Fruit fly (Drosophila melanogaster): ENCODE data around the gene cyst.

cyst gene

dm6 chr2L:19497983-19498382, 10.6 kb downstream of the cyst start, which contains the start of gene Top3alpha (continued):
- TF ChIP-seq Bteb2 (GFP tag; optimal IDR thresholded peaks at IDR 0.05) (no peak), Neu2 (GFP tag; optimal IDR thresholded peaks at IDR 0.05; ENCODE audit: borderline replicate concordance) (no peak), CG31388 (GFP tag; optimal IDR thresholded peaks at IDR 0.05) (no peak), Abd-B (GFP tag; optimal IDR thresholded peaks at IDR 0.05) (no peak), CG17612 (GFP tag; IDR thresholded peaks at IDR 0.05) (no peak), Sry-β (GFP tag; optimal IDR thresholded peaks at IDR 0.05) (no peak), Dp (GFP tag; optimal IDR thresholded peaks at IDR 0.05) (peak; percentile 99), sna (GFP tag; IDR thresholded peaks at IDR 0.05; ENCODE audit: partially characterized antibody) (peak; percentile 52; the same call in 1 of the 2 replicates), gfzf (GFP tag; optimal IDR thresholded peaks at IDR 0.05) (peak; percentile 72), fd3F (GFP tag; optimal IDR thresholded peaks at IDR 0.05) (no peak), row (GFP tag; IDR thresholded peaks at IDR 0.05) (no peak), gt (GFP tag; IDR thresholded peaks at IDR 0.05) (no peak), CG2678 (tag; optimal IDR thresholded peaks at IDR 0.05) (no peak), crp (GFP tag; optimal IDR thresholded peaks at IDR 0.05) (peak; percentile 3 to 80), nerfin-1 (tag; optimal IDR thresholded peaks at IDR 0.05) (peak; percentile 14), repo (GFP tag; optimal IDR thresholded peaks at IDR 0.05) (no peak), CG15514 (GFP tag; optimal IDR thresholded peaks at IDR 0.05) (peak; percentile 58), yki (optimal IDR thresholded peaks at IDR 0.05) (no peak), lab (GFP tag; optimal IDR thresholded peaks at IDR 0.05) (no peak), schlank (tag; optimal IDR thresholded peaks at IDR 0.05) (no peak), run (tag; optimal IDR thresholded peaks at IDR 0.05) (no peak), CG6654 (GFP tag; optimal IDR thresholded peaks at IDR 0.05) (no peak), Xrp1 (GFP tag; IDR thresholded peaks at IDR 0.05) (no peak), CG6272 (GFP tag; IDR thresholded peaks at IDR 0.05) (no peak), Oli (tag; optimal IDR thresholded peaks at IDR 0.05) (no peak), YL-1 (GFP tag; optimal IDR thresholded peaks at IDR 0.05) (peak; percentile 47), CG10147 (GFP tag; optimal IDR thresholded peaks at IDR 0.05) (no peak), Kr (GFP tag; optimal IDR thresholded peaks at IDR 0.05) (no peak), HmgZ (tag; optimal IDR thresholded peaks at IDR 0.05) (peak; percentile 49), ranshi (GFP tag; IDR thresholded peaks at IDR 0.05) (no peak), CG13287 (GFP tag; IDR thresholded peaks at IDR 0.05; ENCODE audit: partially characterized antibody) (peak; percentile 84), Blimp-1 (GFP tag; optimal IDR thresholded peaks at IDR 0.05) (no peak), hkb (optimal IDR thresholded peaks at IDR 0.05) (no peak), hkb (GFP tag; IDR thresholded peaks at IDR 0.05) (no peak), H15 (GFP tag; IDR thresholded peaks at IDR 0.05) (no peak), MESR4 (GFP tag; optimal IDR thresholded peaks at IDR 0.05) (peak; percentile 7), CG6175 (GFP tag; IDR thresholded peaks at IDR 0.05) (no peak), Mes4 (GFP tag; optimal IDR thresholded peaks at IDR 0.05) (no peak), slp2 (GFP tag; optimal IDR thresholded peaks at IDR 0.05) (no peak), CG4360 (GFP tag; IDR thresholded peaks at IDR 0.05) (no peak), CG16813 (GFP tag; IDR thresholded peaks at IDR 0.05; ENCODE audit: partially characterized antibody) (peak; percentile 64), Mad (GFP tag; optimal IDR thresholded peaks at IDR 0.05) (no peak), sim (GFP tag; IDR thresholded peaks at IDR 0.05) (no peak), CG3838 (GFP tag; optimal IDR thresholded peaks at IDR 0.05) (no peak), CG1792 (GFP tag; optimal IDR thresholded peaks at IDR 0.05) (no peak), CG8944 (GFP tag; optimal IDR thresholded peaks at IDR 0.05) (no peak), CG3281 (GFP tag; optimal IDR thresholded peaks at IDR 0.05) (no peak), Bdp1 (GFP tag; optimal IDR thresholded peaks at IDR 0.05) (no peak), bcd (GFP tag; optimal IDR thresholded peaks at IDR 0.05) (no peak), stwl (tag; optimal IDR thresholded peaks at IDR 0.05) (peak; percentile 49), sisA (GFP tag; IDR thresholded peaks at IDR 0.05) (no peak), CG6683 (GFP tag; optimal IDR thresholded peaks at IDR 0.05) (no peak)
